Fruit fly (Drosophila melanogaster): ENCODE data around the gene CG17919.
A peak's percentile ranks its signal among the peaks of the same experiment; 100 is the strongest.

Gene CG17919

dm6 chr3R:6380129-6380528 is 36.3 kb downstream of the CG17919 start, which contains the start of the genes CG1024 and TfIIFalpha (continued):
- peak; percentile 96 for TF ChIP-seq nerfin-2 (GFP tag; IDR thresholded peaks at IDR 0.05; ENCODE audit: partially characterized antibody)
- no peak for TF ChIP-seq tgo (GFP tag; IDR thresholded peaks at IDR 0.05)
- no peak for TF ChIP-seq gsb-n (tag; optimal IDR thresholded peaks at IDR 0.05)
- TF ChIP-seq scrt (GFP tag; optimal IDR thresholded peaks at IDR 0.05): no peak
- TF ChIP-seq NK7.1 (GFP tag; optimal IDR thresholded peaks at IDR 0.05): no peak
- TF ChIP-seq tll (GFP tag; optimal IDR thresholded peaks at IDR 0.05): no peak
- no peak for TF ChIP-seq CG8765 (GFP tag; IDR thresholded peaks at IDR 0.05)
- TF ChIP-seq CG12769 (tag; optimal IDR thresholded peaks at IDR 0.05): no peak
- no peak for TF ChIP-seq rib (GFP tag; IDR thresholded peaks at IDR 0.05)
- peak; percentile 23 for TF ChIP-seq CG1603 (tag; optimal IDR thresholded peaks at IDR 0.05)
- no peak for TF ChIP-seq kah (GFP tag; optimal IDR thresholded peaks at IDR 0.05)
- no peak for TF ChIP-seq CkIIα-i1 (GFP tag; IDR thresholded peaks at IDR 0.05)
- TF ChIP-seq Nf-YA (GFP tag; IDR thresholded peaks at IDR 0.05): no peak
- peak; percentile 9 for TF ChIP-seq nerfin-1 (tag; optimal IDR thresholded peaks at IDR 0.05)
- TF ChIP-seq Hr51 (GFP tag; optimal IDR thresholded peaks at IDR 0.05): no peak
- no peak for TF ChIP-seq gsb (GFP tag; IDR thresholded peaks at IDR 0.05)
- TF ChIP-seq CG7987 (GFP tag; optimal IDR thresholded peaks at IDR 0.05): no peak
- no peak for TF ChIP-seq CG6175 (GFP tag; IDR thresholded peaks at IDR 0.05)
- TF ChIP-seq CoRest (tag; optimal IDR thresholded peaks at IDR 0.05): peak; percentile 24
- no peak for TF ChIP-seq CG18476 (GFP tag; optimal IDR thresholded peaks at IDR 0.05)
- TF ChIP-seq CG17361 (GFP tag; IDR thresholded peaks at IDR 0.05): no peak
- TF ChIP-seq disco-r (GFP tag; optimal IDR thresholded peaks at IDR 0.05): no peak
- TF ChIP-seq H15 (GFP tag; IDR thresholded peaks at IDR 0.05): no peak
- TF ChIP-seq wdn (GFP tag; IDR thresholded peaks at IDR 0.05): no peak
- TF ChIP-seq Doc3 (GFP tag; IDR thresholded peaks at IDR 0.05; ENCODE audit: partially characterized antibody): peak; percentile 92
- peak; percentile 61 for TF ChIP-seq CG12659 (GFP tag; optimal IDR thresholded peaks at IDR 0.05)
- no peak for TF ChIP-seq CG8359 (GFP tag; optimal IDR thresholded peaks at IDR 0.05; ENCODE audit: borderline replicate concordance)
- peak; percentile 53 for TF ChIP-seq CG14710 (tag; optimal IDR thresholded peaks at IDR 0.05)
- TF ChIP-seq CG7963 (GFP tag; IDR thresholded peaks at IDR 0.05; ENCODE audit: partially characterized antibody): peak; percentile 87
- no peak for TF ChIP-seq her (GFP tag; optimal IDR thresholded peaks at IDR 0.05)
- no peak for TF ChIP-seq CG14014 (GFP tag; IDR thresholded peaks at IDR 0.05)
- no peak for TF ChIP-seq jigr1 (GFP tag; IDR thresholded peaks at IDR 0.05)
- peak; percentile 44 for TF ChIP-seq HmgZ (tag; optimal IDR thresholded peaks at IDR 0.05)
- TF ChIP-seq CG18619 (GFP tag; optimal IDR thresholded peaks at IDR 0.05): no peak
- no peak for TF ChIP-seq CG1647 (GFP tag; optimal IDR thresholded peaks at IDR 0.05)
- no peak for TF ChIP-seq CG1832 (GFP tag; optimal IDR thresholded peaks at IDR 0.05)
- TF ChIP-seq CG10979 (tag; optimal IDR thresholded peaks at IDR 0.05): peak; percentile 4
- no peak for TF ChIP-seq toy (GFP tag; IDR thresholded peaks at IDR 0.05)
- no peak for TF ChIP-seq CG15696 (tag; optimal IDR thresholded peaks at IDR 0.05)
- TF ChIP-seq pan (optimal IDR thresholded peaks at IDR 0.05): no peak
- no peak for TF ChIP-seq pan (GFP tag; optimal IDR thresholded peaks at IDR 0.05 in 1 of 2, IDR thresholded peaks at IDR 0.05 in 1 of 2)
- no peak for TF ChIP-seq CG12104 (GFP tag; optimal IDR thresholded peaks at IDR 0.05)
- no peak for TF ChIP-seq ab (GFP tag; optimal IDR thresholded peaks at IDR 0.05)
- peak; percentile 49 for TF ChIP-seq Med (GFP tag)
- TF ChIP-seq CG2199 (GFP tag; IDR thresholded peaks at IDR 0.05): no peak
- no peak for TF ChIP-seq CG1024 (GFP tag; IDR thresholded peaks at IDR 0.05)
- TF ChIP-seq nau (GFP tag; optimal IDR thresholded peaks at IDR 0.05): no peak
- TF ChIP-seq zfh1 (GFP tag; IDR thresholded peaks at IDR 0.05): no peak
- TF ChIP-seq inv (GFP tag; IDR thresholded peaks at IDR 0.05; ENCODE audit: partially characterized antibody): peak; percentile 84
- TF ChIP-seq bowl (GFP tag; IDR thresholded peaks at IDR 0.05): no peak
- no peak for TF ChIP-seq Hey (tag; optimal IDR thresholded peaks at IDR 0.05)

Measured in whole organism, embryonic.